Worm (Caenorhabditis elegans) whole organism, L3 larva: Measurements from ENCODE around the gene cyn-2.

Experiments used
- R02D3.7 ChIP-seq: fragments of 150-350 bp; optimal IDR thresholded peaks from 2 replicates; lab custom pipeline; 2014; ENCODE audit warnings: missing biosample characterization, missing genetic modification characterization
- ZK546.5 ChIP-seq: sonication (generic microtip); optimal IDR thresholded peaks from 2 replicates; lab custom pipeline; 2017; ENCODE audit warnings: missing biosample characterization, missing genetic modification characterization
- aly-2 ChIP-seq: fragments of 150-350 bp; optimal IDR thresholded peaks from 2 replicates; lab custom pipeline; 2014; ENCODE audit warnings: missing biosample characterization, missing genetic modification characterization
- ama-1 ChIP-seq: fragments of 150-350 bp; optimal IDR thresholded peaks from 2 replicates; lab custom pipeline; 2018
- ceh-16 ChIP-seq: sonication (generic microtip); optimal IDR thresholded peaks from 2 replicates; lab custom pipeline; 2017; ENCODE audit warnings: missing biosample characterization, missing genetic modification characterization
- ceh-28 ChIP-seq: fragments of 150-350 bp; optimal IDR thresholded peaks from 2 replicates; lab custom pipeline; 2014; ENCODE audit warnings: missing biosample characterization, missing genetic modification reagents, missing genetic modification characterization
- ceh-82 ChIP-seq: fragments of 150-350 bp; optimal IDR thresholded peaks from 2 replicates; lab custom pipeline; 2014; ENCODE audit warnings: missing biosample characterization, missing genetic modification characterization
- daf-12 ChIP-seq: fragments of 150-350 bp; optimal IDR thresholded peaks from 2 replicates; lab custom pipeline; 2014; ENCODE audit warnings: missing biosample characterization, missing genetic modification reagents, missing genetic modification characterization
- egl-27 ChIP-seq: sonication (generic microtip); optimal IDR thresholded peaks from 4 replicates; lab custom pipeline; 2017; ENCODE audit warnings: missing biosample characterization, missing genetic modification reagents, missing genetic modification characterization
- egl-5 ChIP-seq: fragments of 150-350 bp; optimal IDR thresholded peaks from 2 replicates; lab custom pipeline; 2017; ENCODE audit warnings: missing biosample characterization, missing genetic modification reagents, missing genetic modification characterization, inconsistent platforms
- elt-1 ChIP-seq: fragments of 150-350 bp; optimal IDR thresholded peaks from 2 replicates; lab custom pipeline; 2014; ENCODE audit warnings: missing biosample characterization, missing genetic modification characterization
- elt-2 ChIP-seq: sonication (generic microtip); optimal IDR thresholded peaks from 2 replicates; lab custom pipeline; 2016; ENCODE audit warnings: missing genetic modification reagents, mild to moderate bottlenecking, missing genetic modification characterization, missing compliant biosample characterization
- elt-3 ChIP-seq, 3 experiments: fragments of 150-350 bp in 1 of 3; sonication (generic microtip) in 2 of 3; optimal IDR thresholded peaks; 2 replicates in 2 of 3; 4 replicates in 1 of 3; lab custom pipeline; 2014 to 2017; ENCODE audit warnings: missing biosample characterization in 3 of 3, missing genetic modification characterization in 3 of 3
- eor-1 ChIP-seq, 2 experiments: fragments of 150-350 bp; optimal IDR thresholded peaks; 2 replicates each; lab custom pipeline; 2014 to 2018; ENCODE audit warnings: missing biosample characterization in 2 of 2, missing genetic modification characterization in 2 of 2
- fkh-10 ChIP-seq: sonication (generic microtip); optimal IDR thresholded peaks from 2 replicates; lab custom pipeline; 2017; ENCODE audit warnings: missing biosample characterization, missing genetic modification reagents, missing genetic modification characterization
- fkh-2 ChIP-seq: fragments of 150-350 bp; optimal IDR thresholded peaks from 2 replicates; lab custom pipeline; 2014; ENCODE audit warnings: missing biosample characterization, missing genetic modification reagents, missing genetic modification characterization
- fos-1 ChIP-seq: fragments of 150-350 bp; optimal IDR thresholded peaks from 2 replicates; lab custom pipeline; 2014; ENCODE audit warnings: missing biosample characterization, missing genetic modification characterization
- hmg-11 ChIP-seq: sonication (generic microtip); optimal IDR thresholded peaks from 2 replicates; lab custom pipeline; 2016; ENCODE audit warnings: missing genetic modification characterization, missing compliant biosample characterization
- jun-1 ChIP-seq: fragments of 150-350 bp; optimal IDR thresholded peaks from 2 replicates; lab custom pipeline; 2014; ENCODE audit warnings: missing biosample characterization, missing genetic modification reagents, missing genetic modification characterization
- lin-15B ChIP-seq: fragments of 150-350 bp; optimal IDR thresholded peaks from 2 replicates; lab custom pipeline; 2014; ENCODE audit warnings: missing biosample characterization, missing genetic modification characterization
- lin-39 ChIP-seq: fragments of 150-350 bp; optimal IDR thresholded peaks from 2 replicates; lab custom pipeline; 2018; ENCODE audit warnings: missing biosample characterization, missing genetic modification reagents, missing genetic modification characterization
- lsy-12 ChIP-seq: sonication (generic microtip); optimal IDR thresholded peaks from 2 replicates; lab custom pipeline; 2016; ENCODE audit warnings: mild to moderate bottlenecking, missing genetic modification characterization, missing compliant biosample characterization
- mdl-1 ChIP-seq: fragments of 150-350 bp; optimal IDR thresholded peaks from 2 replicates; lab custom pipeline; 2014; ENCODE audit warnings: missing biosample characterization, missing genetic modification characterization
- mml-1 ChIP-seq: fragments of 150-350 bp; sonication (generic microtip); optimal IDR thresholded peaks from 3 replicates; lab custom pipeline; 2014; ENCODE audit warnings: missing biosample characterization, missing genetic modification characterization
- nfya-1 ChIP-seq: sonication (generic microtip); optimal IDR thresholded peaks from 2 replicates; lab custom pipeline; 2017; ENCODE audit warnings: missing genetic modification characterization, mild to moderate bottlenecking, missing compliant biosample characterization, antibody characterized with exemption, moderate library complexity; ENCODE audit not compliant: insufficient read depth
- nhr-12 ChIP-seq: fragments of 150-350 bp; optimal IDR thresholded peaks from 2 replicates; lab custom pipeline; 2014; ENCODE audit warnings: missing biosample characterization, missing genetic modification characterization
- nhr-23 ChIP-seq: fragments of 150-350 bp; optimal IDR thresholded peaks from 2 replicates; lab custom pipeline; 2014; ENCODE audit warnings: missing biosample characterization, missing genetic modification reagents, missing genetic modification characterization
- nhr-237 ChIP-seq: fragments of 150-350 bp; optimal IDR thresholded peaks from 2 replicates; lab custom pipeline; 2014; ENCODE audit warnings: missing biosample characterization, missing genetic modification characterization
- nhr-25 ChIP-seq: sonication (generic microtip); optimal IDR thresholded peaks from 2 replicates; lab custom pipeline; 2017; ENCODE audit warnings: missing biosample characterization, missing genetic modification characterization
- nhr-28 ChIP-seq: fragments of 150-350 bp; optimal IDR thresholded peaks from 2 replicates; lab custom pipeline; 2014; ENCODE audit warnings: missing biosample characterization, missing genetic modification characterization
- nhr-43 ChIP-seq: sonication (generic microtip); optimal IDR thresholded peaks from 2 replicates; lab custom pipeline; 2016; ENCODE audit warnings: mild to moderate bottlenecking, missing genetic modification characterization, missing compliant biosample characterization; ENCODE audit not compliant: poor library complexity, severe bottlenecking
- nhr-67 ChIP-seq: fragments of 150-350 bp; optimal IDR thresholded peaks from 2 replicates; lab custom pipeline; 2014; ENCODE audit warnings: missing biosample characterization, missing genetic modification characterization
- nhr-76 ChIP-seq: fragments of 150-350 bp; sonication (generic microtip); optimal IDR thresholded peaks from 5 replicates; lab custom pipeline; 2014; ENCODE audit warnings: missing biosample characterization, missing genetic modification characterization
- nhr-77 ChIP-seq: fragments of 150-350 bp; optimal IDR thresholded peaks from 2 replicates; lab custom pipeline; 2014; ENCODE audit warnings: missing biosample characterization, missing genetic modification characterization
- pha-4 ChIP-seq: fragments of 150-350 bp; optimal IDR thresholded peaks from 2 replicates; lab custom pipeline; 2014; ENCODE audit warnings: missing biosample characterization, missing genetic modification reagents, missing genetic modification characterization
- pqm-1 ChIP-seq: fragments of 150-350 bp; optimal IDR thresholded peaks from 2 replicates; lab custom pipeline; 2017; ENCODE audit warnings: missing biosample characterization, missing genetic modification characterization, inconsistent platforms
- sea-2 ChIP-seq: fragments of 150-350 bp; sonication (generic microtip); optimal IDR thresholded peaks from 4 replicates; lab custom pipeline; 2014; ENCODE audit warnings: missing biosample characterization, missing genetic modification reagents, missing genetic modification characterization
- skn-1 ChIP-seq: fragments of 150-350 bp; optimal IDR thresholded peaks from 2 replicates; lab custom pipeline; 2014; ENCODE audit warnings: missing biosample characterization, missing genetic modification characterization
- snpc-4 ChIP-seq: fragments of 150-350 bp; optimal IDR thresholded peaks from 2 replicates; lab custom pipeline; 2014; ENCODE audit warnings: missing biosample characterization, missing genetic modification characterization
- tbx-2 ChIP-seq: sonication (generic microtip); optimal IDR thresholded peaks from 2 replicates; lab custom pipeline; 2016; ENCODE audit warnings: mild to moderate bottlenecking, missing genetic modification characterization, missing compliant biosample characterization
- unc-39 ChIP-seq: sonication (generic microtip); optimal IDR thresholded peaks from 4 replicates; lab custom pipeline; 2017; ENCODE audit warnings: missing biosample characterization, missing genetic modification characterization
- unc-62 ChIP-seq: fragments of 150-350 bp; sonication (generic microtip); optimal IDR thresholded peaks from 4 replicates; lab custom pipeline; 2014; ENCODE audit warnings: missing biosample characterization, missing genetic modification reagents, missing genetic modification characterization
- zag-1 ChIP-seq: fragments of 150-350 bp; optimal IDR thresholded peaks from 2 replicates; lab custom pipeline; 2014; ENCODE audit warnings: missing biosample characterization, missing genetic modification characterization
- ztf-11 ChIP-seq: fragments of 150-350 bp; optimal IDR thresholded peaks from 2 replicates; lab custom pipeline; 2014; ENCODE audit warnings: missing biosample characterization, missing genetic modification characterization
- ztf-4 ChIP-seq: fragments of 150-350 bp; optimal IDR thresholded peaks from 2 replicates; lab custom pipeline; 2014; ENCODE audit warnings: missing biosample characterization, missing genetic modification characterization

cyn-2 gene

ce11 chrIII:13686309-13686708 is 6.2 kb upstream of the cyn-2 start, which contains the start of gene dyf-2:
Gene dyf-2 (minus strand): TSS chrIII:13686445.
- TF ChIP-seq R02D3.7 (tag; lab: Kevin White, UChicago) (no peak), ceh-82 (tag; lab: Kevin White, UChicago) (no peak), unc-62 (GFP tag; lab: Kevin White, UChicago) (no peak), aly-2 (tag; lab: Kevin White, UChicago) (no peak), lin-39 (tag; lab: Kevin White, UChicago) (no peak), hmg-11 (tag; lab: Kevin White, UChicago) (no peak), nhr-67 (no peak), mdl-1 (no peak), skn-1 (tag; lab: Kevin White, UChicago) (no peak), snpc-4 (no peak), daf-12 (tag; lab: Kevin White, UChicago) (no peak), nfya-1 (no peak), unc-39 (no peak), nhr-237 (no peak), pqm-1 (no peak), sea-2 (GFP tag; lab: Kevin White, UChicago) (no peak), lin-15B (tag; lab: Kevin White, UChicago) (no peak), ceh-16 (no peak), zag-1 (tag; lab: Kevin White, UChicago) (no peak), fos-1 (tag; lab: Kevin White, UChicago) (no peak)
- TF ChIP-seq, all 47 proteins: peak for 0

ce11 chrIII:13687211-13687610 is 5.3 kb upstream of the cyn-2 start, which contains the start of gene cul-2:
Gene cul-2 (plus strand): TSS chrIII:13687269.
- no peak for TF ChIP-seq lsy-12 (tag; lab: Kevin White, UChicago)
- no peak for TF ChIP-seq tbx-2 (tag; lab: Kevin White, UChicago)
- no peak for TF ChIP-seq nhr-12 (tag; lab: Kevin White, UChicago)
- TF ChIP-seq ceh-28 (tag; lab: Kevin White, UChicago) = no peak
- TF ChIP-seq mml-1 (tag; lab: Kevin White, UChicago) = no peak
- TF ChIP-seq fkh-2 (tag; lab: Kevin White, UChicago) = no peak
- no peak for TF ChIP-seq egl-5 (tag; lab: Kevin White, UChicago)
- TF ChIP-seq ama-1 (lab: Kevin White, UChicago) = peak; percentile 10
- no peak for TF ChIP-seq nhr-43
- TF ChIP-seq sea-2 (GFP tag; lab: Kevin White, UChicago) = no peak
- TF ChIP-seq nhr-23 (tag; lab: Kevin White, UChicago) = no peak
- TF ChIP-seq fos-1 (tag; lab: Kevin White, UChicago) = no peak
- TF ChIP-seq ceh-82 (tag; lab: Kevin White, UChicago) = no peak
- peak; percentile 38 for TF ChIP-seq nhr-25 (tag; lab: Kevin White, UChicago)
- TF ChIP-seq ZK546.5 (tag; lab: Kevin White, UChicago) = no peak
- no peak for TF ChIP-seq skn-1 (tag; lab: Kevin White, UChicago)
- no peak for TF ChIP-seq ceh-16
- TF ChIP-seq zag-1 (tag; lab: Kevin White, UChicago) = no peak
- TF ChIP-seq lin-39 (tag; lab: Kevin White, UChicago) = peak; percentile 18
- no peak for TF ChIP-seq unc-39
- no peak for TF ChIP-seq elt-1 (tag; lab: Kevin White, UChicago)
- no peak for TF ChIP-seq nhr-67
- TF ChIP-seq eor-1 (tag; optimal IDR thresholded peaks at IDR 0.05; lab: Kevin White, UChicago) = no peak
- peak; percentile 36 for TF ChIP-seq nfya-1
- TF ChIP-seq elt-3 (tag; optimal IDR thresholded peaks at IDR 0.05; lab: Kevin White, UChicago) = no peak
- TF ChIP-seq lin-15B (tag; lab: Kevin White, UChicago) = peak; percentile 43
- TF ChIP-seq pqm-1 = no peak
- no peak for TF ChIP-seq fkh-10 (GFP tag; lab: Kevin White, UChicago)
- TF ChIP-seq nhr-237 = no peak
- peak; percentile 60 for TF ChIP-seq hmg-11 (tag; lab: Kevin White, UChicago)
- TF ChIP-seq snpc-4 = no peak
- no peak for TF ChIP-seq daf-12 (tag; lab: Kevin White, UChicago)
- no peak for TF ChIP-seq jun-1 (tag; lab: Kevin White, UChicago)
- TF ChIP-seq nhr-77 (tag; lab: Kevin White, UChicago) = no peak
- peak; percentile 35 for TF ChIP-seq pha-4 (tag; lab: Kevin White, UChicago)
- TF ChIP-seq egl-27 (tag; lab: Kevin White, UChicago) = no peak
- no peak for TF ChIP-seq nhr-28 (tag; lab: Kevin White, UChicago)
- TF ChIP-seq ztf-11 (tag; lab: Kevin White, UChicago) = no peak
- TF ChIP-seq elt-2 (tag; lab: Kevin White, UChicago) = no peak
- no peak for TF ChIP-seq nhr-76 (tag; lab: Kevin White, UChicago)
- no peak for TF ChIP-seq unc-62 (GFP tag; lab: Kevin White, UChicago)
- no peak for TF ChIP-seq ztf-4
